Worm (Caenorhabditis elegans) whole organism, midembryonic: Measurements from ENCODE around the gene btb-5.
"Not testable (repeated sequence)": the region's sequence is repeated elsewhere in the genome, so short reads cannot be mapped to it uniquely, and the experiment has no call there.

Source experiments
- T22C8.4 ChIP-seq: fragments of 200-800 bp; sonication (Bioruptor generic); IDR thresholded peaks from 2 replicates; pipeline ENCODE4 v1.3.6; 2022; ENCODE audit warnings: missing genetic modification characterization, missing compliant biosample characterization
- cog-1 ChIP-seq: sonication (generic microtip); optimal IDR thresholded peaks from 2 replicates; lab custom pipeline; 2016; ENCODE audit warnings: missing genetic modification characterization, missing compliant biosample characterization
- flt-1 ChIP-seq: fragments of 200-800 bp; sonication (Bioruptor generic); IDR thresholded peaks from 2 replicates; pipeline ENCODE4 v1.3.6; 2022; ENCODE audit warnings: missing genetic modification characterization, missing compliant biosample characterization
- klf-2 ChIP-seq: fragments of 200-800 bp; sonication (Bioruptor generic); conservative IDR thresholded peaks from 2 replicates; pipeline ENCODE4 v1.3.6; 2022; ENCODE audit warnings: missing genetic modification reagents, missing genetic modification characterization, missing compliant biosample characterization
- med-1 ChIP-seq: sonication (generic microtip); optimal IDR thresholded peaks from 2 replicates; lab custom pipeline; 2017; ENCODE audit warnings: missing genetic modification characterization, mild to moderate bottlenecking, missing compliant biosample characterization, antibody characterized with exemption, missing genetic modification reagents; ENCODE audit not compliant: insufficient read depth
- ref-1 ChIP-seq: fragments of 200-800 bp; sonication (Bioruptor generic); conservative IDR thresholded peaks from 2 replicates; pipeline ENCODE4 v1.3.6; 2022; ENCODE audit warnings: missing genetic modification reagents, missing genetic modification characterization, missing compliant biosample characterization
- tab-1 ChIP-seq: fragments of 200-800 bp; sonication (Bioruptor generic); IDR thresholded peaks from 2 replicates; pipeline ENCODE4 v1.3.6; 2022; ENCODE audit warnings: missing genetic modification characterization, missing compliant biosample characterization
- ztf-23 ChIP-seq: fragments of 200-800 bp; sonication (Bioruptor generic); IDR thresholded peaks from 2 replicates; pipeline ENCODE4 v1.3.6; 2022; ENCODE audit warnings: missing genetic modification reagents, missing genetic modification characterization, missing compliant biosample characterization
- ztf-29 ChIP-seq: fragments of 200-800 bp; sonication (Bioruptor generic); IDR thresholded peaks from 2 replicates; pipeline ENCODE4 v1.3.6; 2022; ENCODE audit warnings: missing genetic modification reagents, missing genetic modification characterization, missing compliant biosample characterization

Gene btb-5

ce11 chrIII:61045-61444 lies at the start of gene btb-5:
TSS of gene btb-5 (minus strand) at chrIII:61145.
- TF ChIP-seq flt-1 = no peak
- TF ChIP-seq klf-2 (GFP tag; lab: Robert Waterston, UW) = no peak
- TF ChIP-seq ref-1 (GFP tag; lab: Robert Waterston, UW) = no peak
- TF ChIP-seq med-1 (GFP tag; lab: Kevin White, UChicago) = no peak
- no peak for TF ChIP-seq tab-1 (GFP tag; lab: Robert Waterston, UW)
- TF ChIP-seq ztf-23 (GFP tag; lab: Robert Waterston, UW) = no peak
- no peak for TF ChIP-seq cog-1
- TF ChIP-seq ztf-29 (GFP tag; lab: Robert Waterston, UW) = no peak
- no peak for TF ChIP-seq T22C8.4 (GFP tag; lab: Robert Waterston, UW)

ce11 chrIII:98822-99221 lies 37.9 kb upstream of the btb-5 start, which contains the start of gene C29F9.9:
TSS of gene C29F9.9 (minus strand) at chrIII:98922.
- not testable (repeated sequence) for TF ChIP-seq tab-1 (GFP tag; lab: Robert Waterston, UW); ztf-23 (GFP tag; lab: Robert Waterston, UW); flt-1

DNA sequence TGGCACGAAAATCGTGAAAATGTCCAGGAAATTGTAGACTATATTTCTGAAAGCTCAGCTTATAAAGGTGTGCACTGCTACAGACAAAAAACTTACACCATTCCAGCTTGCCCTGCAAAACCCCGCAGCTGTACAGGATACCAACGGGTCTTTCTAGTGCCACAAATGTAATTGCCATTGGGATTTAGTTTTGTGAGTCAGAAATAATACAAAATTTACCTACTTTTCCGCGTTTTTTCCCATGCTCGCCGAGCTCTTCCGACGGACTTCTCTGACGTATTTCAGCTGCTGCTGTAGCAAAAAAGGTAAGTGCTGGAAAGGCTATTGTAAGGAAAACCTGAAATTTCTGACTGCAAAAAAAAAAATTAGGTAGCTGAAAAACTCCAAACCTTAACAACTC lies 36.1 kb upstream of the btb-5 start, which contains the start of gene C29F9.8:
Gene C29F9.8 (minus strand): TSS at position 101 of the 400 bp plus-strand sequence.
- TF ChIP-seq ref-1 (GFP tag; lab: Robert Waterston, UW); cog-1; tab-1 (GFP tag; lab: Robert Waterston, UW): not testable (repeated sequence)

DNA sequence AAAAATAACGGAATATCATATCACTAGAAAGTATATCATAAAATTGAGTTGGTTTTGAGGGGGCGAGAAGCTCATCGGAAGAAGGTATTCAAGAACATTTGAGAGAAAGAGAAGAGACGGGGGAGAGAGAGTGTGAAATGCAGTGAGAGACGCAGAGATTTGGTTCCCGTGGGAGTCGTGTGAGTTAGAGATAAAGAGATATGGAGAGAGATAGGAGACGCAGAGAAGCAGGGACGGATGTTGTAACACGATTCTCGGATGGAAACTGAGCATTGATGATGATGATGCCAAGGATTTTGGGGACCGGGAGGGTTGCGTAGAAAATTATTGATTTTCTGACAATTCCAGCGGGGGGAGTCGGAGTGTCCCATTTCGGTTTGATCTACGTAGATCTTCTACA lies 35.3 kb upstream of the btb-5 start:
- TF ChIP-seq ref-1 (GFP tag; lab: Robert Waterston, UW) = no peak
- no peak for TF ChIP-seq cog-1
- TF ChIP-seq tab-1 (GFP tag; lab: Robert Waterston, UW) = no peak
- no peak for TF ChIP-seq med-1 (GFP tag; lab: Kevin White, UChicago)
- TF ChIP-seq ztf-23 (GFP tag; lab: Robert Waterston, UW) = no peak
- TF ChIP-seq flt-1 = no peak
- no peak for TF ChIP-seq ztf-29 (GFP tag; lab: Robert Waterston, UW)
- TF ChIP-seq klf-2 (GFP tag; lab: Robert Waterston, UW) = no peak
- TF ChIP-seq T22C8.4 (GFP tag; lab: Robert Waterston, UW) = no peak

DNA sequence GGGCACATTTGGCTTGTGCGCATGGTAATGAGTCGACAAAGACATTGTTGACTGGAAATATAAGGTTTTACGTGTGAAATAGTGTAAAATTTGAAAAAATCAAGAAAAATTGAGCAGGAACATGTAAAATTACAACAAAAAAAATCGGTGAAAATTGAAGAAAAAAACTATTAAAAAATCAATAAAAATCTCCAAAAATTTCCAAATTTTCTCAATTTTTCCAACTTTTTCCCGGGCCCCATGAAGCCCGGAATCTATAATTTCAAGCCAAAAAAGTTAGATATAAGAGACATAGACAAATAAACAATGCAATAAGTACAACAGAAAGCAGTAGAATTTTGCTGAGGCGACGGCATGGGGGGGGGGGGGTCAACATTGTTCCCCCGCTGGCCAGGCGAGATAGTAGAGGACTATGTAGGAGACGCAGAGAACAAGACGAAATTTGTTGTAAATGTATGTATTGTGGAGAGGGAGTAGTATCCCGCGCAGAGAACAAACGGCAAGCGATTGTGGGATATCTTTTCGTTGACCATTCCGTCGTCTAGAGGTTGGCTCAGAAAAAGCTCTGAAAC lies 33.9 kb upstream of the btb-5 start, which contains the start of gene pat-4:
Gene pat-4 (minus strand): TSS at position 51 of the 572 bp plus-strand sequence.
- TF ChIP-seq ztf-29 (GFP tag; lab: Robert Waterston, UW) = no peak
- no peak for TF ChIP-seq T22C8.4 (GFP tag; lab: Robert Waterston, UW)
- no peak for TF ChIP-seq flt-1
- no peak for TF ChIP-seq ztf-23 (GFP tag; lab: Robert Waterston, UW)
- no peak for TF ChIP-seq tab-1 (GFP tag; lab: Robert Waterston, UW)
- TF ChIP-seq med-1 (GFP tag; lab: Kevin White, UChicago) = no peak
- TF ChIP-seq klf-2 (GFP tag; lab: Robert Waterston, UW) = no peak
- TF ChIP-seq ref-1 (GFP tag; lab: Robert Waterston, UW) = no peak
- no peak for TF ChIP-seq cog-1

- no peak for TF ChIP-seq ztf-29 (GFP tag; lab: Robert Waterston, UW)
Measured at ce11 chrIII:92247-92646, 31.3 kb upstream of the btb-5 start.

DNA sequence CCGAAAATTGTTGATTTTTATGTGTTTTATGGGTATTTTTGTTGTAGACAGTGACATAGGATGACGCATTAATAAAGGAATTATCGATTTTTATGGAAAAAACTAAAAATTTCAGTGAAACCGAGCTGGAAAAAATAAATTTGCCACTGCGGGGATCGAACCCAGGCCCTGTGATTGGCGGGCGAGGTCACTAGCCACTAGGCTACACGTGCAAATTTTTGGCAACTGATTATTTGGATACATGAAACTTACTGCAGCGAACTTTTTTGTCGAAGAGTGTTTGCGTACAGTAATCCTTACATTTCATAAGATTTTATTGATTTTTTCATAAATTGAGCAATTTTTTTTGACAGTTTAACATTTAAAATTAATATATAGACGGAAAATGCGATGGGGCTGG lies 28.2 kb upstream of the btb-5 start:
- TF ChIP-seq flt-1 (peak; percentile 81), ref-1 (GFP tag; lab: Robert Waterston, UW) (peak; percentile 44; the same call in 1 of the 2 replicates), T22C8.4 (GFP tag; lab: Robert Waterston, UW) (0 out of 2 replicates have a peak, but pooled peaks have one; percentile 28), tab-1 (GFP tag; lab: Robert Waterston, UW) (peak; percentile 69; the same call in 1 of the 2 replicates), cog-1 (no peak), klf-2 (GFP tag; lab: Robert Waterston, UW) (no peak), med-1 (GFP tag; lab: Kevin White, UChicago) (no peak), ztf-29 (GFP tag; lab: Robert Waterston, UW) (0 out of 2 replicates have a peak, but pooled peaks have one; percentile 26), ztf-23 (GFP tag; lab: Robert Waterston, UW) (0 out of 2 replicates have a peak, but pooled peaks have one; percentile 35)

- TF ChIP-seq med-1 (GFP tag; lab: Kevin White, UChicago) (no peak), ztf-23 (GFP tag; lab: Robert Waterston, UW) (no peak), T22C8.4 (GFP tag; lab: Robert Waterston, UW) (peak; percentile 86), ztf-29 (GFP tag; lab: Robert Waterston, UW) (no peak), cog-1 (peak; percentile 33), ref-1 (GFP tag; lab: Robert Waterston, UW) (no peak), tab-1 (GFP tag; lab: Robert Waterston, UW) (no peak), flt-1 (no peak), klf-2 (GFP tag; lab: Robert Waterston, UW) (no peak)
Measured at ce11 chrIII:87183-87582, 26.2 kb upstream of the btb-5 start, which contains the start of the genes F54C4.4 and mrpl-40. TSS of gene F54C4.4 (minus strand) at chrIII:87381. TSS of gene mrpl-40 (plus strand) at chrIII:87559.

DNA sequence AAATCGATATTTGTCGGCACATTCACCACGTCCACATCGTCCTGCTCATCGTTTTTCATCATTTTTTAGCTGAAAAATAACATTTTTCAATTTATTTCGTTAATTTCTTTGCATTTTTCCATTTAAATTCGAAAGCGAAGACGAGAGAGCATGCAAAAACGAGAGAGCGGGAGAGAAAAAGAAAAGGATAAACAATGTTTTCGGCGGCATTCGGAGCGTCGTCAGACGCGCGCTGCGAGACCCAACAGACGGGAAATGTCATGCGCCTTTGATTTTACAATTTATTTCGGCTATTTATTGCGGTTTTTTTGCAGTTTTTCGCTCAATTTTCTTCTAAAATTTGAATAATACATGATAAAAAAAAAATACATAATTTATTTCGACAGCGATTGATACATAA lies 25.4 kb upstream of the btb-5 start, which contains the start of gene attf-3:
Gene attf-3 (minus strand): TSS at position 69 of the 400 bp plus-strand sequence.
- TF ChIP-seq ztf-29 (GFP tag; lab: Robert Waterston, UW) = no peak
- TF ChIP-seq cog-1 = peak; percentile 61

ce11 chrIII:84372-84771 lies 23.4 kb upstream of the btb-5 start:
- no peak for TF ChIP-seq klf-2 (GFP tag; lab: Robert Waterston, UW)
- no peak for TF ChIP-seq ref-1 (GFP tag; lab: Robert Waterston, UW)
- no peak for TF ChIP-seq med-1 (GFP tag; lab: Kevin White, UChicago)
- TF ChIP-seq flt-1 = no peak
- no peak for TF ChIP-seq T22C8.4 (GFP tag; lab: Robert Waterston, UW)
- no peak for TF ChIP-seq tab-1 (GFP tag; lab: Robert Waterston, UW)
- TF ChIP-seq ztf-23 (GFP tag; lab: Robert Waterston, UW) = no peak
- TF ChIP-seq cog-1 = no peak
